Fruit fly (Drosophila melanogaster): ENCODE measurements around the gene Duba.

DNA sequence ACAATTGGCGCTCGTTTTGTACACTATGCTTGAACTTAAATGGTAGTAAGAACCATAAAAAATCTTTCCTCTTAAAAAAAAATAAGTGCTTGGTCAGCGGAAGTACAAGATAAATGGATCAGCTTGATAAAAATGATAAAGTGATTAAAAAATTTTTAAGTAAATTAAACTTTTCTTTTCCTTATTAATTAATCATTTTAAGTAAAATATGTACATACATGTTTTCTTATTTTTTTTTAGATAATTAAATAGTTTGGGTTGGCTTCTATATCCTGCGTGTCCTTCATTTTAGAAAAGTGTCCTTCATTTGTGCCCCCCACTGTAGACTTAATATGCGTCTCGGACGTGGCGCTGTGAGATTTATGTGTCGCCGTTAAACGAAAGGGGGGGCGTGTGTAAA is 52.6 kb downstream of the Duba start:
- TF ChIP-seq OdsH (GFP tag; optimal IDR thresholded peaks at IDR 0.05), result no peak
- no peak for TF ChIP-seq Sp1 (GFP tag; optimal IDR thresholded peaks at IDR 0.05)
- no peak for TF ChIP-seq GATAd (GFP tag; optimal IDR thresholded peaks at IDR 0.05)
- TF ChIP-seq h (GFP tag; optimal IDR thresholded peaks at IDR 0.05), result no peak
- TF ChIP-seq lola (GFP tag; optimal IDR thresholded peaks at IDR 0.05), result no peak
- no peak for TF ChIP-seq Jra (GFP tag; optimal IDR thresholded peaks at IDR 0.05)
- TF ChIP-seq CG32264 (GFP tag; optimal IDR thresholded peaks at IDR 0.05), result no peak
- no peak for TF ChIP-seq Myc (optimal IDR thresholded peaks at IDR 0.05)
